Worm (Caenorhabditis elegans): Measurements from ENCODE around the gene Y32B12B.8.

DNA sequence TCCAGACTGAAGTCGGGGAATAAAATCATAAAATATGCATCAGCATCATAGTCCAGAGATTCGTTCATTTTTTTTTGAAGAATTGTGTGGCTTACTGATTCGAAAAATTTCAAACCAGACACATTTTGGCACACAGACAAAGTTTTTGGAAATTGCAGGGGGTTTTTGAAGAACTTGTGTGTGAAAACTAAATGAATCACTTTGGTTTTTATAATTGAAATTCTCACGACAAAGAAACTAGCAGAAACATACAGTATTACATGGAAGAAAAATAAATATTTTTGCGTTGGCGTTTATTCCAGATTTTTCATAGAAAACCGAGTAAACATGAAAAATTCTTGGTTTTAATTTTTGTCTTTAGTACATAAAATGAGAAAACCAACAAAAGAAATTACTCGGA, 13.0 kb upstream of the Y32B12B.8 start, which contains the start of gene srw-34:
- no peak for TF ChIP-seq snpc-4 (tag; optimal IDR thresholded peaks at IDR 0.05)
- TF ChIP-seq nhr-77 (tag; optimal IDR thresholded peaks at IDR 0.05), result no peak
- TF ChIP-seq Y55F3AM.14 (GFP tag; optimal IDR thresholded peaks at IDR 0.05), result no peak
- no peak for TF ChIP-seq ceh-82 (tag; optimal IDR thresholded peaks at IDR 0.05)
- no peak for TF ChIP-seq nhr-237 (tag; optimal IDR thresholded peaks at IDR 0.05)
- TF ChIP-seq elt-1 (tag; optimal IDR thresholded peaks at IDR 0.05), result no peak
- TF ChIP-seq egl-27 (tag; optimal IDR thresholded peaks at IDR 0.05), result no peak
- TF ChIP-seq alr-1 (tag; optimal IDR thresholded peaks at IDR 0.05), result no peak
- no peak for TF ChIP-seq zag-1 (tag; optimal IDR thresholded peaks at IDR 0.05)
- TF ChIP-seq ztf-11 (tag; optimal IDR thresholded peaks at IDR 0.05), result no peak
- no peak for TF ChIP-seq nhr-11 (tag; optimal IDR thresholded peaks at IDR 0.05)
- no peak for TF ChIP-seq nhr-25 (tag; optimal IDR thresholded peaks at IDR 0.05)
- TF ChIP-seq nhr-12 (tag; optimal IDR thresholded peaks at IDR 0.05), result no peak

Measured in whole organism, L2 larva.